Worm (Caenorhabditis elegans): Measurements from ENCODE around the gene srg-37.

ce11 chrX:14240205-14240604 is 5.4 kb upstream of the srg-37 start:
- TF ChIP-seq W03F9.2 (tag; optimal IDR thresholded peaks at IDR 0.05) (no peak), him-1 (tag; optimal IDR thresholded peaks at IDR 0.05) (no peak), dao-5 (tag; optimal IDR thresholded peaks at IDR 0.05) (no peak)

Data from whole organism, L4/young adult.